Worm (Caenorhabditis elegans) whole organism, mixed stage, embryonic: ENCODE data around the gene bicd-1.

Experiments used
- bed-3 ChIP-seq: fragments of 200-800 bp; sonication (Bioruptor generic); optimal IDR thresholded peaks from 3 replicates; lab custom pipeline; 2018; ENCODE audit warnings: mild to moderate bottlenecking, missing genetic modification characterization, moderate library complexity, missing compliant biosample characterization
- ceh-83 ChIP-seq: fragments of 200-800 bp; sonication (Bioruptor generic); optimal IDR thresholded peaks from 2 replicates; lab custom pipeline; 2018; ENCODE audit warnings: mild to moderate bottlenecking, missing genetic modification characterization, missing compliant biosample characterization
- ces-1 ChIP-seq: fragments of 150-350 bp; optimal IDR thresholded peaks from 2 replicates; lab custom pipeline; 2014; ENCODE audit warnings: missing biosample characterization, missing genetic modification reagents, missing genetic modification characterization
- elt-3 ChIP-seq: fragments of 150-350 bp; optimal IDR thresholded peaks from 2 replicates; lab custom pipeline; 2014; ENCODE audit warnings: missing biosample characterization, missing genetic modification characterization
- mep-1 ChIP-seq: fragments of 150-350 bp; optimal IDR thresholded peaks from 2 replicates; lab custom pipeline; 2017; ENCODE audit warnings: missing biosample characterization, missing genetic modification reagents, missing genetic modification characterization, inconsistent platforms
- nhr-12 ChIP-seq: fragments of 150-350 bp; optimal IDR thresholded peaks from 2 replicates; lab custom pipeline; 2014; ENCODE audit warnings: missing biosample characterization, missing genetic modification characterization
- nhr-2 ChIP-seq: fragments of 150-350 bp; optimal IDR thresholded peaks from 2 replicates; lab custom pipeline; 2014; ENCODE audit warnings: missing biosample characterization, missing genetic modification characterization
- nhr-28 ChIP-seq: fragments of 150-350 bp; optimal IDR thresholded peaks from 2 replicates; lab custom pipeline; 2014; ENCODE audit warnings: missing biosample characterization, missing genetic modification characterization
- sptf-1 ChIP-seq: sonication (generic microtip); optimal IDR thresholded peaks from 2 replicates; lab custom pipeline; 2017; ENCODE audit warnings: mild to moderate bottlenecking, missing genetic modification characterization, moderate library complexity, missing compliant biosample characterization
- unc-62 ChIP-seq: fragments of 150-350 bp; optimal IDR thresholded peaks from 2 replicates; lab custom pipeline; 2014; ENCODE audit warnings: missing biosample characterization, missing genetic modification reagents, missing genetic modification characterization
- ztf-11 ChIP-seq: fragments of 150-350 bp; optimal IDR thresholded peaks from 2 replicates; lab custom pipeline; 2014; ENCODE audit warnings: missing biosample characterization, missing genetic modification characterization

DNA sequence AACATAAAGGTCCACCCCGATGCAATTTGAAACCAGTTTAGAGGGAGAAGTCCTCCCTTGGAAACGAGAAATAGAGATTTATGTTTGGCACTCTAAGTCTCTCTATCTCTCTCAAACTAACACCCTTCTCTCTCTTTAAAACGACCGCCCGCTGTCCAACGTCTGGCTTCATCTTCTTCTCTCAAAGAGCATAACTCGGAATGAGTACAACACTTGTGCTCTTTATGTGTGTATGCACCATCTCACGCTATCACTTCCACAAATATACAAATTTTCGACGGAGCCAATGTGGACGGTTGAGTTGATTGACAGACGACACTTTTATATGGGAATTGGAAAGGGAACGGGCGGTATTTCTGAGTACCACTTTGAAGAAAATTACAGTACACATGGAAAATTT, 2.2 kb upstream of the bicd-1 start:
- TF ChIP-seq elt-3 (tag; lab: Kevin White, UChicago) = no peak
- TF ChIP-seq sptf-1 (tag; lab: Kevin White, UChicago) = peak; percentile 25
- no peak for TF ChIP-seq bed-3 (GFP tag; lab: Kevin White, UChicago)
- no peak for TF ChIP-seq ztf-11
- no peak for TF ChIP-seq ceh-83 (GFP tag; lab: Kevin White, UChicago)
- no peak for TF ChIP-seq mep-1 (tag; lab: Kevin White, UChicago)
- TF ChIP-seq ces-1 (GFP tag; lab: Kevin White, UChicago) = peak; percentile 2
- no peak for TF ChIP-seq nhr-28 (tag; lab: Kevin White, UChicago)
- no peak for TF ChIP-seq unc-62 (GFP tag; lab: Kevin White, UChicago)
- TF ChIP-seq nhr-12 = no peak
- TF ChIP-seq nhr-2 = no peak
